Worm (Caenorhabditis elegans) whole organism, L3 larva: ENCODE data around the gene rpl-10.
A peak's percentile ranks its signal among the peaks of the same experiment; 100 is the strongest.

Source experiments
- R02D3.7 ChIP-seq: fragments of 150-350 bp; optimal IDR thresholded peaks from 2 replicates; lab custom pipeline; 2014; ENCODE audit warnings: missing biosample characterization, missing genetic modification characterization
- ama-1 ChIP-seq: fragments of 150-350 bp; optimal IDR thresholded peaks from 2 replicates; lab custom pipeline; 2018
- ceh-16 ChIP-seq: sonication (generic microtip); optimal IDR thresholded peaks from 2 replicates; lab custom pipeline; 2017; ENCODE audit warnings: missing biosample characterization, missing genetic modification characterization
- ceh-82 ChIP-seq: fragments of 150-350 bp; optimal IDR thresholded peaks from 2 replicates; lab custom pipeline; 2014; ENCODE audit warnings: missing biosample characterization, missing genetic modification characterization
- ceh-9 ChIP-seq: sonication (generic microtip); optimal IDR thresholded peaks from 2 replicates; lab custom pipeline; 2018; ENCODE audit warnings: missing biosample characterization, missing genetic modification characterization
- daf-12 ChIP-seq: fragments of 150-350 bp; optimal IDR thresholded peaks from 2 replicates; lab custom pipeline; 2014; ENCODE audit warnings: missing biosample characterization, missing genetic modification reagents, missing genetic modification characterization
- egl-27 ChIP-seq: sonication (generic microtip); optimal IDR thresholded peaks from 4 replicates; lab custom pipeline; 2017; ENCODE audit warnings: missing biosample characterization, missing genetic modification reagents, missing genetic modification characterization
- elt-1 ChIP-seq: fragments of 150-350 bp; optimal IDR thresholded peaks from 2 replicates; lab custom pipeline; 2014; ENCODE audit warnings: missing biosample characterization, missing genetic modification characterization
- elt-2 ChIP-seq: sonication (generic microtip); optimal IDR thresholded peaks from 2 replicates; lab custom pipeline; 2016; ENCODE audit warnings: missing genetic modification reagents, mild to moderate bottlenecking, missing genetic modification characterization, missing compliant biosample characterization
- elt-3 ChIP-seq, 3 experiments: fragments of 150-350 bp in 1 of 3; sonication (generic microtip) in 2 of 3; optimal IDR thresholded peaks; 2 replicates in 2 of 3; 4 replicates in 1 of 3; lab custom pipeline; 2014 to 2017; ENCODE audit warnings: missing biosample characterization in 3 of 3, missing genetic modification characterization in 3 of 3
- eor-1 ChIP-seq, 2 experiments: fragments of 150-350 bp; optimal IDR thresholded peaks; 2 replicates each; lab custom pipeline; 2014 to 2018; ENCODE audit warnings: missing biosample characterization in 2 of 2, missing genetic modification characterization in 2 of 2
- fkh-10 ChIP-seq: sonication (generic microtip); optimal IDR thresholded peaks from 2 replicates; lab custom pipeline; 2017; ENCODE audit warnings: missing biosample characterization, missing genetic modification reagents, missing genetic modification characterization
- fos-1 ChIP-seq: fragments of 150-350 bp; optimal IDR thresholded peaks from 2 replicates; lab custom pipeline; 2014; ENCODE audit warnings: missing biosample characterization, missing genetic modification characterization
- hmg-11 ChIP-seq: sonication (generic microtip); optimal IDR thresholded peaks from 2 replicates; lab custom pipeline; 2016; ENCODE audit warnings: missing genetic modification characterization, missing compliant biosample characterization
- jun-1 ChIP-seq: fragments of 150-350 bp; optimal IDR thresholded peaks from 2 replicates; lab custom pipeline; 2014; ENCODE audit warnings: missing biosample characterization, missing genetic modification reagents, missing genetic modification characterization
- lin-15B ChIP-seq: fragments of 150-350 bp; optimal IDR thresholded peaks from 2 replicates; lab custom pipeline; 2014; ENCODE audit warnings: missing biosample characterization, missing genetic modification characterization
- lin-39 ChIP-seq: fragments of 150-350 bp; optimal IDR thresholded peaks from 2 replicates; lab custom pipeline; 2018; ENCODE audit warnings: missing biosample characterization, missing genetic modification reagents, missing genetic modification characterization
- lsy-12 ChIP-seq: sonication (generic microtip); optimal IDR thresholded peaks from 2 replicates; lab custom pipeline; 2016; ENCODE audit warnings: mild to moderate bottlenecking, missing genetic modification characterization, missing compliant biosample characterization
- mdl-1 ChIP-seq: fragments of 150-350 bp; optimal IDR thresholded peaks from 2 replicates; lab custom pipeline; 2014; ENCODE audit warnings: missing biosample characterization, missing genetic modification characterization
- mml-1 ChIP-seq: fragments of 150-350 bp; sonication (generic microtip); optimal IDR thresholded peaks from 3 replicates; lab custom pipeline; 2014; ENCODE audit warnings: missing biosample characterization, missing genetic modification characterization
- nfya-1 ChIP-seq: sonication (generic microtip); optimal IDR thresholded peaks from 2 replicates; lab custom pipeline; 2017; ENCODE audit warnings: missing genetic modification characterization, mild to moderate bottlenecking, missing compliant biosample characterization, antibody characterized with exemption, moderate library complexity; ENCODE audit not compliant: insufficient read depth
- nhr-11 ChIP-seq: fragments of 150-350 bp; optimal IDR thresholded peaks from 2 replicates; lab custom pipeline; 2014; ENCODE audit warnings: missing biosample characterization, missing genetic modification characterization
- nhr-12 ChIP-seq: fragments of 150-350 bp; optimal IDR thresholded peaks from 2 replicates; lab custom pipeline; 2014; ENCODE audit warnings: missing biosample characterization, missing genetic modification characterization
- nhr-25 ChIP-seq: sonication (generic microtip); optimal IDR thresholded peaks from 2 replicates; lab custom pipeline; 2017; ENCODE audit warnings: missing biosample characterization, missing genetic modification characterization
- nhr-28 ChIP-seq: fragments of 150-350 bp; optimal IDR thresholded peaks from 2 replicates; lab custom pipeline; 2014; ENCODE audit warnings: missing biosample characterization, missing genetic modification characterization
- nhr-43 ChIP-seq: sonication (generic microtip); optimal IDR thresholded peaks from 2 replicates; lab custom pipeline; 2016; ENCODE audit warnings: mild to moderate bottlenecking, missing genetic modification characterization, missing compliant biosample characterization; ENCODE audit not compliant: poor library complexity, severe bottlenecking
- nhr-67 ChIP-seq: fragments of 150-350 bp; optimal IDR thresholded peaks from 2 replicates; lab custom pipeline; 2014; ENCODE audit warnings: missing biosample characterization, missing genetic modification characterization
- nhr-76 ChIP-seq: fragments of 150-350 bp; sonication (generic microtip); optimal IDR thresholded peaks from 5 replicates; lab custom pipeline; 2014; ENCODE audit warnings: missing biosample characterization, missing genetic modification characterization
- nhr-77 ChIP-seq: fragments of 150-350 bp; optimal IDR thresholded peaks from 2 replicates; lab custom pipeline; 2014; ENCODE audit warnings: missing biosample characterization, missing genetic modification characterization
- pha-4 ChIP-seq: fragments of 150-350 bp; optimal IDR thresholded peaks from 2 replicates; lab custom pipeline; 2014; ENCODE audit warnings: missing biosample characterization, missing genetic modification reagents, missing genetic modification characterization
- pqm-1 ChIP-seq: fragments of 150-350 bp; optimal IDR thresholded peaks from 2 replicates; lab custom pipeline; 2017; ENCODE audit warnings: missing biosample characterization, missing genetic modification characterization, inconsistent platforms
- sea-2 ChIP-seq: fragments of 150-350 bp; sonication (generic microtip); optimal IDR thresholded peaks from 4 replicates; lab custom pipeline; 2014; ENCODE audit warnings: missing biosample characterization, missing genetic modification reagents, missing genetic modification characterization
- skn-1 ChIP-seq: fragments of 150-350 bp; optimal IDR thresholded peaks from 2 replicates; lab custom pipeline; 2014; ENCODE audit warnings: missing biosample characterization, missing genetic modification characterization
- snpc-4 ChIP-seq: fragments of 150-350 bp; optimal IDR thresholded peaks from 2 replicates; lab custom pipeline; 2014; ENCODE audit warnings: missing biosample characterization, missing genetic modification characterization
- tbx-2 ChIP-seq: sonication (generic microtip); optimal IDR thresholded peaks from 2 replicates; lab custom pipeline; 2016; ENCODE audit warnings: mild to moderate bottlenecking, missing genetic modification characterization, missing compliant biosample characterization
- unc-39 ChIP-seq: sonication (generic microtip); optimal IDR thresholded peaks from 4 replicates; lab custom pipeline; 2017; ENCODE audit warnings: missing biosample characterization, missing genetic modification characterization
- unc-62 ChIP-seq: fragments of 150-350 bp; sonication (generic microtip); optimal IDR thresholded peaks from 4 replicates; lab custom pipeline; 2014; ENCODE audit warnings: missing biosample characterization, missing genetic modification reagents, missing genetic modification characterization
- zag-1 ChIP-seq: fragments of 150-350 bp; optimal IDR thresholded peaks from 2 replicates; lab custom pipeline; 2014; ENCODE audit warnings: missing biosample characterization, missing genetic modification characterization
- ztf-11 ChIP-seq: fragments of 150-350 bp; optimal IDR thresholded peaks from 2 replicates; lab custom pipeline; 2014; ENCODE audit warnings: missing biosample characterization, missing genetic modification characterization
- ztf-4 ChIP-seq: fragments of 150-350 bp; optimal IDR thresholded peaks from 2 replicates; lab custom pipeline; 2014; ENCODE audit warnings: missing biosample characterization, missing genetic modification characterization

The rpl-10 gene

DNA sequence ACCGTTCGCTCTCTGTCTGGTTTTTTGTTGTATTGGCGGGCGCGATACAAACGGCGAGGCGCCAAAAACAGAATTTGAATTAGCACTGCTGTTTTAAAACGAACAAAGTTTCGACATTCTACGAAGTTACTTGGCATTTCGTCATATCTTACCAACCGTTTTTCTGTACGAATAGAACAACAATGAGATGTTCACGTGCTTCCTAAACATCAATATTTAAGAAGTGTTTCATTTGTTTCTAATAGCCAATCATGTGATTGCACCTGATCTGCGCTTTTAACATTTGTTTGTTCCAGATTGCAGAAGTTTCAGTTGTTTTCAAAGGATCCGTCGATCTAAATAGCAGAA, 14.7 kb upstream of the rpl-10 start:
- no peak for TF ChIP-seq ceh-9 (tag; lab: Kevin White, UChicago)
- TF ChIP-seq nhr-67 (tag; lab: Kevin White, UChicago): no peak
- TF ChIP-seq nhr-77: no peak
- no peak for TF ChIP-seq elt-3 (tag; optimal IDR thresholded peaks at IDR 0.05; lab: Kevin White, UChicago)
- TF ChIP-seq zag-1 (tag; lab: Kevin White, UChicago): no peak
- TF ChIP-seq lin-39 (tag; lab: Kevin White, UChicago): no peak
- TF ChIP-seq nhr-43 (tag; lab: Kevin White, UChicago): no peak
- TF ChIP-seq hmg-11 (tag; lab: Kevin White, UChicago): no peak
- TF ChIP-seq nhr-11: no peak
- TF ChIP-seq nfya-1 (tag; lab: Kevin White, UChicago): no peak
- TF ChIP-seq nhr-12 (tag; lab: Kevin White, UChicago): no peak
- no peak for TF ChIP-seq mdl-1 (tag; lab: Kevin White, UChicago)
- no peak for TF ChIP-seq eor-1 (tag; optimal IDR thresholded peaks at IDR 0.05; lab: Kevin White, UChicago)
- no peak for TF ChIP-seq lin-15B
- TF ChIP-seq, all 47 proteins: peak for 0

ce11 chrII:8129495-8130010, 14.1 kb upstream of the rpl-10 start, which contains the start of gene ulp-4:
ulp-4 (plus strand) TSS chrII:8129960.
- TF ChIP-seq ama-1 (lab: Kevin White, UChicago) (peak; percentile 34), elt-1 (tag; lab: Kevin White, UChicago) (peak; percentile 23), nhr-25 (tag; lab: Kevin White, UChicago) (peak; percentile 72), mml-1 (tag; lab: Kevin White, UChicago) (no peak), nhr-77 (no peak), nfya-1 (tag; lab: Kevin White, UChicago) (peak; percentile 22)

- no peak for TF ChIP-seq nhr-28 (tag; lab: Kevin White, UChicago)
- TF ChIP-seq ceh-82 (tag; lab: Kevin White, UChicago): no peak
- TF ChIP-seq pqm-1: no peak
- TF ChIP-seq ama-1 (lab: Kevin White, UChicago): peak; percentile 67
- no peak for TF ChIP-seq fkh-10 (GFP tag; lab: Kevin White, UChicago)
- TF ChIP-seq zag-1 (tag; lab: Kevin White, UChicago): no peak
- TF ChIP-seq daf-12 (tag; lab: Kevin White, UChicago): peak; percentile 62
- TF ChIP-seq pha-4 (tag; lab: Kevin White, UChicago): peak; percentile 25
- TF ChIP-seq nfya-1 (tag; lab: Kevin White, UChicago): no peak
- TF ChIP-seq ceh-16 (tag; lab: Kevin White, UChicago): no peak
- no peak for TF ChIP-seq nhr-43 (tag; lab: Kevin White, UChicago)
- TF ChIP-seq nhr-12 (tag; lab: Kevin White, UChicago): no peak
- TF ChIP-seq lin-15B: no peak
- no peak for TF ChIP-seq jun-1 (tag; lab: Kevin White, UChicago)
- TF ChIP-seq mml-1 (tag; lab: Kevin White, UChicago): no peak
- no peak for TF ChIP-seq ztf-4 (tag; lab: Kevin White, UChicago)
- no peak for TF ChIP-seq nhr-77
- TF ChIP-seq tbx-2 (tag; lab: Kevin White, UChicago): no peak
- no peak for TF ChIP-seq ztf-11 (tag; lab: Kevin White, UChicago)
- no peak for TF ChIP-seq elt-1 (tag; lab: Kevin White, UChicago)
- no peak for TF ChIP-seq skn-1 (tag; lab: Kevin White, UChicago)
- TF ChIP-seq lsy-12 (tag; lab: Kevin White, UChicago): peak; percentile 28
- TF ChIP-seq nhr-11: no peak
- no peak for TF ChIP-seq eor-1 (tag; optimal IDR thresholded peaks at IDR 0.05; lab: Kevin White, UChicago)
These were observed 12.9 kb upstream of the rpl-10 start for ce11 chrII:8130792-8131191.

ce11 chrII:8131413-8131966, 12.2 kb upstream of the rpl-10 start:
- TF ChIP-seq tbx-2 (tag; lab: Kevin White, UChicago) (peak; percentile 53), hmg-11 (tag; lab: Kevin White, UChicago) (peak; percentile 79), ztf-4 (tag; lab: Kevin White, UChicago) (no peak), ama-1 (lab: Kevin White, UChicago) (peak; percentile 23), mdl-1 (tag; lab: Kevin White, UChicago) (no peak), nhr-77 (no peak), pqm-1 (no peak), elt-3 (tag; optimal IDR thresholded peaks at IDR 0.05; lab: Kevin White, UChicago) (peak in 1 of 3 experiments; percentile 23), nhr-28 (tag; lab: Kevin White, UChicago) (no peak), skn-1 (tag; lab: Kevin White, UChicago) (no peak), ceh-82 (tag; lab: Kevin White, UChicago) (no peak), R02D3.7 (tag; lab: Kevin White, UChicago) (peak; percentile 31), nhr-11 (peak; percentile 19), zag-1 (tag; lab: Kevin White, UChicago) (no peak), daf-12 (tag; lab: Kevin White, UChicago) (no peak), elt-2 (tag; lab: Kevin White, UChicago) (no peak), nfya-1 (tag; lab: Kevin White, UChicago) (peak; percentile 88), unc-62 (GFP tag; lab: Kevin White, UChicago) (no peak), nhr-25 (tag; lab: Kevin White, UChicago) (peak; percentile 93), ztf-11 (tag; lab: Kevin White, UChicago) (no peak), lsy-12 (tag; lab: Kevin White, UChicago) (peak; percentile 38), unc-39 (tag; lab: Kevin White, UChicago) (no peak), snpc-4 (peak; percentile 21), mml-1 (tag; lab: Kevin White, UChicago) (no peak), sea-2 (GFP tag; lab: Kevin White, UChicago) (no peak), nhr-76 (tag; lab: Kevin White, UChicago) (no peak), jun-1 (tag; lab: Kevin White, UChicago) (peak; percentile 5), egl-27 (tag; lab: Kevin White, UChicago) (no peak), fos-1 (no peak), nhr-67 (tag; lab: Kevin White, UChicago) (no peak), elt-1 (tag; lab: Kevin White, UChicago) (no peak), fkh-10 (GFP tag; lab: Kevin White, UChicago) (peak; percentile 47)
